Fruit fly (Drosophila melanogaster) whole organism: ENCODE measurements around the gene CG31817.

Experiments
- Dll ChIP-seq: fragments of >200 bp; optimal IDR thresholded peaks from 2 replicates; lab custom pipeline; 2017
- pan ChIP-seq: fragments of >200 bp; optimal IDR thresholded peaks from 2 replicates; lab custom pipeline; 2017
- psq ChIP-seq: fragments of >200 bp; optimal IDR thresholded peaks from 2 replicates; lab custom pipeline; 2017
- usp ChIP-seq: fragments of >200 bp; optimal IDR thresholded peaks from 2 replicates; lab custom pipeline; 2017; ENCODE audit warnings: missing biosample characterization, missing genetic modification characterization, mixed read lengths

DNA sequence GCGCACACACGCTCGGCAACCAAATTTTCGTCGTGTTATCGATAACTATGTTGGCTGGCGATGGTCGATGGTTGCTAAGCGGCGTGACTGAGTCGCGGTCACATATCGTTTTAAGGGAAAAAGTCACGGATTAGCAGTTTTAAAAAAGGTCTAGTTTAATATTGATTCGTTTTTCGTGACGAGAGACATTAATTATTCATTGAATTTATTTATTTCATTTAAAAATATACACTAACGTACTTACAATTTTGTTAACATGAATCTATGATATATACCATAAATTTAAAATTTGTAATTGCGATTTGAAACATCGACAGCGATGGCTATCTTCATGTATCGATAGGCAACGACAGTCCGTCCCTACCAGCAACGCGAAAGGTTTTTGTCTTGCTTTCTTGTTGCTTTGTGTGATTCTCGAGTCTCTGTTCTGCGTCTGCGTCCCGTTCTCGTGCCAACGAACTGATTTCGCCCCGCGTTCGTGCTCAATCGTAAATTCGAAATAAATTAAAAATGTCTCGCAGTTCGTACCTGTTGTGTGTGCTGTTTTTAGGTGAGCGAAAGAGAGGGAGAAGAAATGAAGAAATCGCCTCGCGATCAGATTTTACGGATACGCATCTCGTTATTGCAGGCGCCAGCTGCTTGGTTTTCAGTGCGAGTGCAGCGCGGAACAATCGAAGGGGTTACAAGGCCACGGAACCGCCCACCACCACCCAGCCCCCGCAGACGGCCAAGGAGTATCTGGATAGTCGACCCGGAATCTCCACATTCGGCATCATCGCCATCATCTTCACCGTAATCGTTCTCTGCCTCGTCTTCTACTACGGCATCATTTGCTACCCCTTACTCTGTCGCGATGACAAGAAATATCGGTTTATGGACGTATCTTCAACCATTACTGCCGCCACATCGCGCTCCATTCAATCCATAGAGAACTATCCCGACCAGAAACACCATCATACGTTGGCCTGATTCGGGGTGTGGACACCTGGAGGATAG lies 15.2 kb upstream of the CG31817 start, which contains the start of the genes Hyls1, chif and CG4455:
- TF ChIP-seq pan (lab: Kevin White, UChicago) (no peak), psq (lab: Kevin White, UChicago) (no peak), Dll (lab: Kevin White, UChicago) (no peak), usp (no peak)
